Fruit fly (Drosophila melanogaster) whole organism, embryonic: ENCODE data around the gene Ppcs.

Experiments used
- CG11247 ChIP-seq: fragments of 200-800 bp; sonication (Bioruptor generic); IDR thresholded peaks from 2 replicates; pipeline ENCODE4 v1.3.6; 2022; ENCODE audit warnings: missing biosample characterization, missing genetic modification characterization
- CG11723 ChIP-seq: fragments of 200-800 bp; sonication (Bioruptor generic); optimal IDR thresholded peaks from 2 replicates; lab custom pipeline; 2017; ENCODE audit warnings: missing biosample characterization, mild to moderate bottlenecking, missing genetic modification characterization
- CG12744 ChIP-seq: fragments of 200-800 bp; sonication (Bioruptor generic); optimal IDR thresholded peaks from 2 replicates; lab custom pipeline; 2016; ENCODE audit warnings: missing biosample characterization, missing genetic modification characterization
- CG13296 ChIP-seq: fragments of 200-800 bp; sonication (Bioruptor generic); optimal IDR thresholded peaks from 3 replicates; lab custom pipeline; 2018; ENCODE audit warnings: missing biosample characterization, mild to moderate bottlenecking, missing genetic modification characterization
- CG18262 ChIP-seq: fragments of 200-800 bp; optimal IDR thresholded peaks from 3 replicates; lab custom pipeline; 2019; ENCODE audit warnings: missing biosample characterization, mild to moderate bottlenecking, missing genetic modification characterization, moderate library complexity
- CG18619 ChIP-seq: fragments of 200-800 bp; sonication (Bioruptor generic); optimal IDR thresholded peaks from 3 replicates; lab custom pipeline; 2017; ENCODE audit warnings: missing biosample characterization, mild to moderate bottlenecking, missing genetic modification characterization
- CG2116 ChIP-seq: fragments of 200-800 bp; sonication (Bioruptor generic); optimal IDR thresholded peaks from 3 replicates; lab custom pipeline; 2018; ENCODE audit warnings: missing biosample characterization, mild to moderate bottlenecking, missing genetic modification characterization
- CG33557 ChIP-seq: fragments of 200-800 bp; sonication (Bioruptor generic); optimal IDR thresholded peaks from 2 replicates; lab custom pipeline; 2019; ENCODE audit warnings: missing biosample characterization, mild to moderate bottlenecking, missing genetic modification characterization, moderate library complexity
- CG34422 ChIP-seq: fragments of 200-800 bp; sonication (Bioruptor generic); IDR thresholded peaks from 3 replicates; pipeline ENCODE4 v1.3.6; 2022; ENCODE audit warnings: missing biosample characterization, missing genetic modification characterization
- CG6654 ChIP-seq: fragments of 200-800 bp; sonication (Bioruptor generic); optimal IDR thresholded peaks from 2 replicates; lab custom pipeline; 2017; ENCODE audit warnings: missing biosample characterization, mild to moderate bottlenecking, missing genetic modification characterization
- CG7786 ChIP-seq: fragments of 200-800 bp; sonication (Bioruptor generic); optimal IDR thresholded peaks from 2 replicates; lab custom pipeline; 2016; ENCODE audit warnings: missing biosample characterization, missing genetic modification characterization
- CG7987 ChIP-seq: fragments of 200-800 bp; sonication (Bioruptor generic); optimal IDR thresholded peaks from 2 replicates; lab custom pipeline; 2018; ENCODE audit warnings: missing biosample characterization, mild to moderate bottlenecking, missing genetic modification characterization, moderate library complexity
- CG8281 ChIP-seq: fragments of 200-800 bp; sonication (Bioruptor generic); optimal IDR thresholded peaks from 2 replicates; lab custom pipeline; 2018; ENCODE audit warnings: missing biosample characterization, mild to moderate bottlenecking, missing genetic modification characterization, moderate library complexity
- CG8290 ChIP-seq, 3 experiments: fragments of 200-800 bp; sonication (Bioruptor generic); optimal IDR thresholded peaks; 2 replicates each; lab custom pipeline; 2016 to 2019; ENCODE audit warnings: missing biosample characterization in 3 of 3, missing genetic modification characterization in 3 of 3, mild to moderate bottlenecking in 2 of 3, moderate library complexity in 1 of 3
- CTCF ChIP-seq: fragments of 200-800 bp; sonication (Bioruptor generic); optimal IDR thresholded peaks from 2 replicates; lab custom pipeline; 2017; ENCODE audit warnings: missing biosample characterization, mild to moderate bottlenecking, missing genetic modification characterization, moderate library complexity
- Chrac-16 ChIP-seq: fragments of 200-800 bp; sonication (Bioruptor generic); optimal IDR thresholded peaks from 3 replicates; lab custom pipeline; 2016; ENCODE audit warnings: missing biosample characterization, missing genetic modification characterization
- D ChIP-seq, 2 experiments: fragments of 200-800 bp in 1 of 2; fragments of >200 bp in 1 of 2; sonication (Bioruptor generic) in 1 of 2; optimal IDR thresholded peaks; 2 replicates in 1 of 2; 3 replicates in 1 of 2; lab custom pipeline; 2017; ENCODE audit warnings: mild to moderate bottlenecking in 1 of 2, missing biosample characterization in 1 of 2, missing genetic modification characterization in 1 of 2, missing genetic modification reagents in 1 of 2
- Deaf1 ChIP-seq: fragments of 200-800 bp; optimal IDR thresholded peaks from 3 replicates; lab custom pipeline; 2019; ENCODE audit warnings: missing biosample characterization, mild to moderate bottlenecking, missing genetic modification characterization, moderate library complexity
- Dp ChIP-seq: fragments of 200-800 bp; sonication (Bioruptor generic); optimal IDR thresholded peaks from 2 replicates; lab custom pipeline; 2018; ENCODE audit warnings: missing biosample characterization, mild to moderate bottlenecking, missing genetic modification characterization, moderate library complexity
- Ets65A ChIP-seq: fragments of 200-800 bp; sonication (Bioruptor generic); peaks from one replicate; lab custom pipeline; 2016; ENCODE audit warnings: missing biosample characterization, missing genetic modification characterization
- Fer1 ChIP-seq: fragments of 200-800 bp; sonication (Bioruptor generic); optimal IDR thresholded peaks from 2 replicates; lab custom pipeline; 2017; ENCODE audit warnings: missing biosample characterization, mild to moderate bottlenecking, missing genetic modification characterization
- HHEX ChIP-seq: fragments of 200-800 bp; sonication (Bioruptor generic); optimal IDR thresholded peaks from 3 replicates; lab custom pipeline; 2017; ENCODE audit warnings: missing biosample characterization, mild to moderate bottlenecking, missing genetic modification characterization, missing genetic modification reagents
- HLH4C ChIP-seq: fragments of 200-800 bp; sonication (Bioruptor generic); IDR thresholded peaks from 3 replicates; pipeline ENCODE4 v1.3.6; 2022; ENCODE audit warnings: missing biosample characterization, missing genetic modification characterization; ENCODE audit not compliant: partially characterized antibody
- HmgD ChIP-seq: fragments of 200-800 bp; sonication (Bioruptor generic); optimal IDR thresholded peaks from 3 replicates; lab custom pipeline; 2016; ENCODE audit warnings: missing biosample characterization, missing genetic modification characterization
- Hsf ChIP-seq: fragments of 200-800 bp; sonication (Bioruptor generic); optimal IDR thresholded peaks from 3 replicates; lab custom pipeline; 2016; ENCODE audit warnings: missing biosample characterization, missing genetic modification characterization
- Lhr ChIP-seq: fragments of 200-800 bp; sonication (Bioruptor generic); optimal IDR thresholded peaks from 3 replicates; lab custom pipeline; 2017; ENCODE audit warnings: mild to moderate bottlenecking, missing biosample characterization, missing genetic modification reagents, missing genetic modification characterization
- Mad ChIP-seq: fragments of 200-800 bp; sonication (Bioruptor generic); optimal IDR thresholded peaks from 2 replicates; lab custom pipeline; 2016; ENCODE audit warnings: missing biosample characterization, missing genetic modification characterization
- Neu2 ChIP-seq: fragments of 200-800 bp; sonication (Bioruptor generic); optimal IDR thresholded peaks from 3 replicates; lab custom pipeline; 2016; ENCODE audit warnings: missing biosample characterization, missing genetic modification characterization, borderline replicate concordance
- Xbp1 ChIP-seq: fragments of 200-800 bp; sonication (Bioruptor generic); optimal IDR thresholded peaks from 3 replicates; lab custom pipeline; 2016; ENCODE audit warnings: missing biosample characterization, mild to moderate bottlenecking, missing genetic modification characterization
- amos ChIP-seq: fragments of 200-800 bp; sonication (Bioruptor generic); IDR thresholded peaks from 2 replicates; pipeline ENCODE4 v1.3.6; 2022; ENCODE audit warnings: missing biosample characterization, missing genetic modification characterization; ENCODE audit not compliant: partially characterized antibody
- cg ChIP-seq: fragments of 200-800 bp; sonication (Bioruptor generic); optimal IDR thresholded peaks from 3 replicates; lab custom pipeline; 2019; ENCODE audit warnings: missing biosample characterization, mild to moderate bottlenecking, missing genetic modification characterization, moderate library complexity
- chinmo ChIP-seq: fragments of 200-800 bp; sonication (Bioruptor generic); IDR thresholded peaks from 4 replicates; pipeline ENCODE4 v1.3.6; 2022; ENCODE audit warnings: missing biosample characterization, missing genetic modification characterization; ENCODE audit not compliant: partially characterized antibody
- ewg ChIP-seq: fragments of 200-800 bp; sonication (Bioruptor generic); optimal IDR thresholded peaks from 3 replicates; lab custom pipeline; 2017; ENCODE audit warnings: mild to moderate bottlenecking, missing biosample characterization, missing genetic modification reagents, missing genetic modification characterization
- eyg ChIP-seq: fragments of 200-800 bp; sonication (Bioruptor generic); optimal IDR thresholded peaks from 3 replicates; lab custom pipeline; 2016; ENCODE audit warnings: missing biosample characterization, missing genetic modification characterization
- insv ChIP-seq, 2 experiments: fragments of 200-800 bp; sonication (Bioruptor generic); optimal IDR thresholded peaks; 3 replicates each; lab custom pipeline; 2016 to 2018; ENCODE audit warnings: missing biosample characterization in 2 of 2, missing genetic modification characterization in 2 of 2
- nau ChIP-seq: fragments of 200-800 bp; sonication (Bioruptor generic); optimal IDR thresholded peaks from 3 replicates; lab custom pipeline; 2017; ENCODE audit warnings: missing biosample characterization, mild to moderate bottlenecking, missing genetic modification characterization, missing genetic modification reagents
- nmo ChIP-seq: fragments of 200-800 bp; sonication (Bioruptor generic); optimal IDR thresholded peaks from 2 replicates; lab custom pipeline; 2018; ENCODE audit warnings: missing biosample characterization, mild to moderate bottlenecking, missing genetic modification characterization, moderate library complexity
- oc ChIP-seq: fragments of 200-800 bp; sonication (Bioruptor generic); optimal IDR thresholded peaks from 2 replicates; lab custom pipeline; 2018; ENCODE audit warnings: missing biosample characterization, mild to moderate bottlenecking, missing genetic modification characterization, moderate library complexity
- pfk ChIP-seq: fragments of 200-800 bp; sonication (Bioruptor generic); optimal IDR thresholded peaks from 2 replicates; lab custom pipeline; 2018; ENCODE audit warnings: missing biosample characterization, mild to moderate bottlenecking, missing genetic modification characterization, moderate library complexity
- ranshi ChIP-seq: fragments of 200-800 bp; sonication (Bioruptor generic); IDR thresholded peaks from 2 replicates; pipeline ENCODE4 v1.3.6; 2022; ENCODE audit warnings: missing biosample characterization, missing genetic modification characterization
- sd ChIP-seq: fragments of 200-800 bp; sonication (Bioruptor generic); optimal IDR thresholded peaks from 3 replicates; lab custom pipeline; 2018; ENCODE audit warnings: missing biosample characterization, mild to moderate bottlenecking, missing genetic modification characterization, moderate library complexity
- sens-2 ChIP-seq: fragments of 200-800 bp; sonication (Bioruptor generic); IDR thresholded peaks from 2 replicates; pipeline ENCODE4 v1.3.6; 2022; ENCODE audit warnings: missing biosample characterization, missing genetic modification characterization
- sima ChIP-seq: fragments of 200-800 bp; sonication (Bioruptor generic); optimal IDR thresholded peaks from 2 replicates; lab custom pipeline; 2016; ENCODE audit warnings: missing biosample characterization, missing genetic modification characterization
- sr ChIP-seq: fragments of 200-800 bp; sonication (Bioruptor generic); IDR thresholded peaks from 3 replicates; pipeline ENCODE4 v1.3.6; 2022; ENCODE audit warnings: missing biosample characterization, missing genetic modification characterization
- sug ChIP-seq: fragments of 200-800 bp; optimal IDR thresholded peaks from 2 replicates; lab custom pipeline; 2019; ENCODE audit warnings: missing biosample characterization, mild to moderate bottlenecking, missing genetic modification characterization, moderate library complexity
- trem ChIP-seq: fragments of 200-800 bp; optimal IDR thresholded peaks from 3 replicates; lab custom pipeline; 2019; ENCODE audit warnings: missing biosample characterization, mild to moderate bottlenecking, missing genetic modification characterization, moderate library complexity
- vfl ChIP-seq: fragments of 200-800 bp; sonication (Bioruptor generic); optimal IDR thresholded peaks from 2 replicates; lab custom pipeline; 2016; ENCODE audit warnings: missing biosample characterization, missing genetic modification characterization
- zen ChIP-seq: fragments of 200-800 bp; sonication (Bioruptor generic); optimal IDR thresholded peaks from 3 replicates; lab custom pipeline; 2018; ENCODE audit warnings: missing biosample characterization, mild to moderate bottlenecking, missing genetic modification characterization, moderate library complexity

The Ppcs gene

DNA sequence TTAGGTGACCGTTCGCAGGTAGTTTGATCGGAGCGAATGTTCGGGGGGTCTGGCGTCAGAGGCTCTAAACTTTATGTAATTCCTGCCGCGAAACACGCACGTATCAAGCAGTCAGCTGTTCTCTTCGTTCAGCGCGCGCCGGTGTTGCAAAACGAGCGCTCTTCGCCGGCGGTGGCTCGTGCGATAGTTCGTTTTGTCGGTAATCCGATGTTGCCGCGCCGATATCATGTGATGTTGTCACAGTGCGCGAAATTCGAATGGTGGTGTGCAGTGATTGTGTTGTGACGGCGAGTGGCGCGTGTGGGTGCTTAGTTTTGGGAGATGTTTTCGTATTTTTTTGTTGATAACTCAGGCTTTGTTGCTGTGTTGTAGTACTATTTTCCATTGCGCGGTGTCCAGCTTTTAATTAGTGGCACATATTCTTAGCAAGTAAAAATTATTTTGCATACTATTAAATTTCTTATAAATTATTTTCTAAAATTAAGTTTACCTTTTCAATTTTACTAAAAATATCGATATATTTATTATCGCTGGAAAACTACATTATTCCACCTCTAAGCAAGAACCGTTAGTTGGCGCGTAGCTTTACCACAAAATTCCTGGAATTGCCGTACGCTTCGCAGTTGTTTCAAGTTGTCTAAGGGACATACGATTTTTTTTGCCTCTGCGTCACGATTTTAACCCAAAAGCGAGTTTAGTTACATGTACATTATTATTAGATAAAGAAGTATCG lies 9.1 kb upstream of the Ppcs start, which contains the start of gene nanos (continued):
- peak; percentile 63 for TF ChIP-seq nmo (GFP tag; lab: Kevin White, UChicago)
- TF ChIP-seq CG7987 (GFP tag; lab: Kevin White, UChicago) = peak; percentile 67
- TF ChIP-seq Fer1 (GFP tag; lab: Kevin White, UChicago) = peak; percentile 55
- TF ChIP-seq pfk = peak; percentile 44
- peak; percentile 69 for TF ChIP-seq CG8290 (GFP tag; optimal IDR thresholded peaks at IDR 0.05; lab: Kevin White, UChicago)
- peak in 1 of 2 experiments; percentile 90 for TF ChIP-seq CG8290 (tag; optimal IDR thresholded peaks at IDR 0.05; lab: Kevin White, UChicago)
- TF ChIP-seq Deaf1 (tag; lab: Kevin White, UChicago) = peak; percentile 15
- TF ChIP-seq ewg = peak; percentile 56
- peak; percentile 88 for TF ChIP-seq CG2116 (GFP tag; lab: Kevin White, UChicago)
- TF ChIP-seq Neu2 (GFP tag; lab: Kevin White, UChicago) = no peak
- peak; percentile 52 for TF ChIP-seq trem (tag; lab: Kevin White, UChicago)
- TF ChIP-seq CG8281 (tag; lab: Kevin White, UChicago) = no peak
- peak; percentile 96 for TF ChIP-seq Ets65A (GFP tag; lab: Kevin White, UChicago)
- peak; percentile 66 for TF ChIP-seq oc (tag; lab: Kevin White, UChicago)
- TF ChIP-seq ranshi = peak; percentile 40; the same call in 1 of the 2 replicates
- peak; percentile 84 for TF ChIP-seq CG34422
- peak; percentile 64 for TF ChIP-seq eyg
- peak; percentile 56 for TF ChIP-seq CG11247 (GFP tag; lab: Robert Waterston, UW)
- TF ChIP-seq CG18262 (tag; lab: Kevin White, UChicago) = peak; percentile 26
- peak; percentile 45; the same call in 1 of the 3 replicates for TF ChIP-seq sr (GFP tag; lab: Robert Waterston, UW)
- TF ChIP-seq HHEX (GFP tag; lab: Kevin White, UChicago) = peak; percentile 39
- TF ChIP-seq Chrac-16 (GFP tag; lab: Kevin White, UChicago) = peak; percentile 45
- TF ChIP-seq HLH4C (GFP tag; lab: Robert Waterston, UW) = peak; percentile 95
- peak; percentile 100 for TF ChIP-seq amos (GFP tag; lab: Robert Waterston, UW)
- TF ChIP-seq Lhr (GFP tag; lab: Kevin White, UChicago) = peak; percentile 56
- TF ChIP-seq sima (GFP tag; lab: Kevin White, UChicago) = no peak
- TF ChIP-seq CG7786 (GFP tag; lab: Kevin White, UChicago) = peak; percentile 76
- TF ChIP-seq insv (GFP tag; optimal IDR thresholded peaks at IDR 0.05; lab: Kevin White, UChicago) = peak in 1 of 2 experiments; percentile 23
- TF ChIP-seq cg (GFP tag; lab: Kevin White, UChicago) = no peak
- peak; percentile 51 for TF ChIP-seq CTCF (GFP tag; lab: Kevin White, UChicago)
- peak; percentile 43 for TF ChIP-seq sd (tag; lab: Kevin White, UChicago)
- peak; percentile 89 for TF ChIP-seq HmgD (GFP tag; lab: Kevin White, UChicago)
- TF ChIP-seq nau (GFP tag; lab: Kevin White, UChicago) = no peak
- peak; percentile 97 for TF ChIP-seq sug (tag; lab: Kevin White, UChicago)
- peak; percentile 48 for TF ChIP-seq CG11723 (GFP tag; lab: Kevin White, UChicago)
- peak; percentile 54 for TF ChIP-seq Hsf (GFP tag; lab: Kevin White, UChicago)
- peak; percentile 45 for TF ChIP-seq CG13296
- peak; percentile 22 for TF ChIP-seq CG33557 (GFP tag; lab: Kevin White, UChicago)
- TF ChIP-seq D (optimal IDR thresholded peaks at IDR 0.05; lab: Kevin White, UChicago) = no peak
- TF ChIP-seq D (GFP tag; optimal IDR thresholded peaks at IDR 0.05; lab: Kevin White, UChicago) = peak; percentile 3
- no peak for TF ChIP-seq CG6654 (GFP tag; lab: Kevin White, UChicago)
- peak; percentile 99 for TF ChIP-seq Dp (GFP tag; lab: Kevin White, UChicago)
- TF ChIP-seq sens-2 (GFP tag; lab: Robert Waterston, UW) = no peak
- TF ChIP-seq Xbp1 (GFP tag; lab: Kevin White, UChicago) = peak; percentile 71
- TF ChIP-seq Mad (GFP tag; lab: Kevin White, UChicago) = peak; percentile 85
- peak; percentile 34 for TF ChIP-seq CG12744 (GFP tag; lab: Kevin White, UChicago)
- peak; percentile 97 for TF ChIP-seq chinmo (GFP tag; lab: Robert Waterston, UW)
- peak; percentile 47 for TF ChIP-seq CG18619 (GFP tag; lab: Kevin White, UChicago)
- peak; percentile 59 for TF ChIP-seq vfl (GFP tag; lab: Kevin White, UChicago)
- TF ChIP-seq zen (tag; lab: Kevin White, UChicago) = peak; percentile 27
